Fruit fly (Drosophila melanogaster) whole organism, prepupa: Measurements from ENCODE around the gene gammaCOP.

Experiments
- Blimp-1 ChIP-seq: fragments of 200-800 bp; sonication (Bioruptor generic); optimal IDR thresholded peaks from 3 replicates; lab custom pipeline; 2017; ENCODE audit warnings: missing biosample characterization, missing genetic modification characterization, mild to moderate bottlenecking, moderate library complexity, missing genetic modification reagents
- CG10631 ChIP-seq: fragments of 200-800 bp; sonication (Bioruptor generic); optimal IDR thresholded peaks from 2 replicates; lab custom pipeline; 2016; ENCODE audit warnings: missing biosample characterization, missing genetic modification characterization
- CG10669 ChIP-seq: fragments of 200-800 bp; sonication (Bioruptor generic); optimal IDR thresholded peaks from 3 replicates; lab custom pipeline; 2018; ENCODE audit warnings: missing biosample characterization, mild to moderate bottlenecking, missing genetic modification characterization, moderate library complexity
- CG11294 ChIP-seq: fragments of 200-800 bp; sonication (Bioruptor generic); IDR thresholded peaks from 2 replicates; pipeline ENCODE4 v1.3.6; 2022; ENCODE audit warnings: missing biosample characterization, missing genetic modification characterization
- CG11762 ChIP-seq: fragments of 200-800 bp; sonication (Bioruptor generic); optimal IDR thresholded peaks from 3 replicates; lab custom pipeline; 2016; ENCODE audit warnings: missing biosample characterization, missing genetic modification characterization; ENCODE audit not compliant: insufficient read depth
- CG11902 ChIP-seq: fragments of 200-800 bp; sonication (Bioruptor generic); optimal IDR thresholded peaks from 3 replicates; lab custom pipeline; 2016; ENCODE audit warnings: missing biosample characterization, missing genetic modification characterization
- CG15336 ChIP-seq: fragments of 200-800 bp; sonication (Bioruptor generic); IDR thresholded peaks from 2 replicates; pipeline ENCODE4 v1.3.6; 2022; ENCODE audit warnings: missing biosample characterization, missing genetic modification characterization
- CG1621 ChIP-seq: fragments of 200-800 bp; sonication (Bioruptor generic); optimal IDR thresholded peaks from 3 replicates; lab custom pipeline; 2018; ENCODE audit warnings: missing biosample characterization, mild to moderate bottlenecking, missing genetic modification characterization
- CG16779 ChIP-seq: fragments of 200-800 bp; sonication (Bioruptor generic); optimal IDR thresholded peaks from 3 replicates; lab custom pipeline; 2017; ENCODE audit warnings: missing biosample characterization, mild to moderate bottlenecking, missing genetic modification characterization
- CG31627 ChIP-seq: fragments of 200-800 bp; sonication (Bioruptor generic); optimal IDR thresholded peaks from 3 replicates; lab custom pipeline; 2016; ENCODE audit warnings: missing biosample characterization, missing genetic modification characterization
- CG32006 ChIP-seq: fragments of 200-800 bp; sonication (Bioruptor generic); optimal IDR thresholded peaks from 3 replicates; lab custom pipeline; 2017; ENCODE audit warnings: missing biosample characterization, mild to moderate bottlenecking, missing genetic modification characterization
- CG34406 ChIP-seq: fragments of 200-800 bp; sonication (Bioruptor generic); optimal IDR thresholded peaks from 3 replicates; lab custom pipeline; 2016; ENCODE audit warnings: missing biosample characterization, missing genetic modification characterization
- CG3919 ChIP-seq: fragments of 200-800 bp; sonication (Bioruptor generic); optimal IDR thresholded peaks from 3 replicates; lab custom pipeline; 2016; ENCODE audit warnings: missing biosample characterization, missing genetic modification characterization
- CG6163 ChIP-seq: fragments of 200-800 bp; sonication (Bioruptor generic); IDR thresholded peaks from 3 replicates; pipeline ENCODE4 v1.3.6; 2022; ENCODE audit warnings: missing biosample characterization, missing genetic modification characterization
- CG6792 ChIP-seq: fragments of 200-800 bp; sonication (Bioruptor generic); optimal IDR thresholded peaks from 3 replicates; lab custom pipeline; 2016; ENCODE audit warnings: missing biosample characterization, missing genetic modification characterization
- CG6808 ChIP-seq: fragments of 200-800 bp; sonication (Bioruptor generic); optimal IDR thresholded peaks from 3 replicates; lab custom pipeline; 2017; ENCODE audit warnings: missing biosample characterization, missing genetic modification characterization, mild to moderate bottlenecking, moderate library complexity, missing genetic modification reagents
- CG6854 ChIP-seq: fragments of 200-800 bp; sonication (Bioruptor generic); optimal IDR thresholded peaks from 2 replicates; lab custom pipeline; 2017; ENCODE audit warnings: missing biosample characterization, mild to moderate bottlenecking, missing genetic modification characterization
- CG7368 ChIP-seq: fragments of 200-800 bp; sonication (Bioruptor generic); optimal IDR thresholded peaks from 3 replicates; lab custom pipeline; 2016; ENCODE audit warnings: missing biosample characterization, missing genetic modification characterization
- CG8319 ChIP-seq: fragments of 200-800 bp; sonication (Bioruptor generic); optimal IDR thresholded peaks from 3 replicates; lab custom pipeline; 2016; ENCODE audit warnings: missing biosample characterization, missing genetic modification characterization
- Eip78C ChIP-seq: fragments of 200-800 bp; sonication (Bioruptor generic); peaks from one replicate; lab custom pipeline; 2016; ENCODE audit warnings: missing biosample characterization, missing genetic modification characterization
- Eip93F ChIP-seq: fragments of 200-800 bp; sonication (Bioruptor generic); optimal IDR thresholded peaks from 2 replicates; lab custom pipeline; 2016; ENCODE audit warnings: missing biosample characterization, mild to moderate bottlenecking, missing genetic modification characterization
- Ets96B ChIP-seq: fragments of 200-800 bp; optimal IDR thresholded peaks from 2 replicates; lab custom pipeline; 2019; ENCODE audit warnings: missing biosample characterization, mild to moderate bottlenecking, missing genetic modification characterization, moderate library complexity
- Gug ChIP-seq: fragments of 200-800 bp; sonication (Bioruptor generic); IDR thresholded peaks from 2 replicates; pipeline ENCODE4 v1.3.6; 2022; ENCODE audit warnings: missing biosample characterization, missing genetic modification characterization
- Hr38 ChIP-seq: sonication (Bioruptor generic); optimal IDR thresholded peaks from 2 replicates; lab custom pipeline; 2016; ENCODE audit warnings: missing biosample characterization, missing genetic modification characterization
- Lpt ChIP-seq: fragments of 200-800 bp; sonication (Bioruptor generic); optimal IDR thresholded peaks from 3 replicates; lab custom pipeline; 2016; ENCODE audit warnings: missing biosample characterization, missing genetic modification characterization
- Met ChIP-seq: fragments of 200-800 bp; sonication (Bioruptor generic); optimal IDR thresholded peaks from 3 replicates; lab custom pipeline; 2016; ENCODE audit warnings: missing biosample characterization, missing genetic modification characterization
- Sox102F ChIP-seq: fragments of 200-800 bp; sonication (Bioruptor generic); optimal IDR thresholded peaks from 2 replicates; lab custom pipeline; 2016; ENCODE audit warnings: missing biosample characterization, mild to moderate bottlenecking, missing genetic modification characterization
- Sox14 ChIP-seq: fragments of 200-800 bp; sonication (Bioruptor generic); optimal IDR thresholded peaks from 3 replicates; lab custom pipeline; 2016; ENCODE audit warnings: missing biosample characterization, missing genetic modification characterization
- Sox15 ChIP-seq: fragments of 200-800 bp; sonication (Bioruptor generic); optimal IDR thresholded peaks from 3 replicates; lab custom pipeline; 2016; ENCODE audit warnings: missing biosample characterization, missing genetic modification characterization
- achi ChIP-seq: fragments of 200-800 bp; sonication (Bioruptor generic); optimal IDR thresholded peaks from 3 replicates; lab custom pipeline; 2016; ENCODE audit warnings: missing biosample characterization, missing genetic modification characterization
- eg ChIP-seq: fragments of 200-800 bp; sonication (Bioruptor generic); IDR thresholded peaks from 3 replicates; pipeline ENCODE4 v1.3.6; 2022; ENCODE audit warnings: missing biosample characterization, missing genetic modification characterization
- esn ChIP-seq: fragments of 200-800 bp; sonication (Bioruptor generic); optimal IDR thresholded peaks from 2 replicates; lab custom pipeline; 2016; ENCODE audit warnings: missing biosample characterization, mild to moderate bottlenecking, missing genetic modification characterization, moderate library complexity
- fd85E ChIP-seq: fragments of 200-800 bp; sonication (Bioruptor generic); optimal IDR thresholded peaks from 3 replicates; lab custom pipeline; 2016; ENCODE audit warnings: missing biosample characterization, missing genetic modification characterization
- fkh ChIP-seq: fragments of 200-800 bp; sonication (Bioruptor generic); optimal IDR thresholded peaks from 3 replicates; lab custom pipeline; 2017; ENCODE audit warnings: missing biosample characterization, mild to moderate bottlenecking, missing genetic modification characterization, moderate library complexity
- net ChIP-seq: fragments of 200-800 bp; sonication (Bioruptor generic); optimal IDR thresholded peaks from 3 replicates; lab custom pipeline; 2016; ENCODE audit warnings: missing biosample characterization, missing genetic modification characterization
- pdm3 ChIP-seq: fragments of 200-800 bp; sonication (Bioruptor generic); optimal IDR thresholded peaks from 3 replicates; lab custom pipeline; 2016; ENCODE audit warnings: missing biosample characterization, missing genetic modification characterization
- salr ChIP-seq, 2 experiments: fragments of 200-800 bp; sonication (Bioruptor generic); optimal IDR thresholded peaks; 3 replicates each; lab custom pipeline; 2016 to 2018; ENCODE audit warnings: missing biosample characterization in 2 of 2, missing genetic modification characterization in 2 of 2, mild to moderate bottlenecking in 1 of 2
- ss ChIP-seq, 2 experiments: fragments of 200-800 bp; sonication (Bioruptor generic); optimal IDR thresholded peaks; 2 replicates in 1 of 2; 3 replicates in 1 of 2; lab custom pipeline; 2017 to 2018; ENCODE audit warnings: mild to moderate bottlenecking in 2 of 2, missing biosample characterization in 2 of 2, missing genetic modification characterization in 2 of 2, moderate library complexity in 1 of 2
- svp ChIP-seq: fragments of 200-800 bp; sonication (Bioruptor generic); peaks from one replicate; lab custom pipeline; 2016; ENCODE audit warnings: missing biosample characterization, missing genetic modification characterization
- vri ChIP-seq: fragments of 200-800 bp; sonication (Bioruptor generic); optimal IDR thresholded peaks from 3 replicates; lab custom pipeline; 2016; ENCODE audit warnings: missing biosample characterization, mild to moderate bottlenecking, missing genetic modification characterization

gammaCOP gene

dm6 chr3R:31592256-31592879 is 20.4 kb downstream of the gammaCOP start, which contains the start of gene CG1774 (continued):
- TF ChIP-seq net (no peak), achi (GFP tag; lab: Kevin White, UChicago) (no peak), salr (GFP tag; optimal IDR thresholded peaks at IDR 0.05; lab: Kevin White, UChicago) (no peak), CG6854 (no peak), Sox102F (GFP tag; lab: Kevin White, UChicago) (no peak), Hr38 (GFP tag; lab: Kevin White, UChicago) (no peak), CG6808 (GFP tag; lab: Kevin White, UChicago) (no peak), ss (GFP tag; optimal IDR thresholded peaks at IDR 0.05; lab: Kevin White, UChicago) (no peak)

DNA sequence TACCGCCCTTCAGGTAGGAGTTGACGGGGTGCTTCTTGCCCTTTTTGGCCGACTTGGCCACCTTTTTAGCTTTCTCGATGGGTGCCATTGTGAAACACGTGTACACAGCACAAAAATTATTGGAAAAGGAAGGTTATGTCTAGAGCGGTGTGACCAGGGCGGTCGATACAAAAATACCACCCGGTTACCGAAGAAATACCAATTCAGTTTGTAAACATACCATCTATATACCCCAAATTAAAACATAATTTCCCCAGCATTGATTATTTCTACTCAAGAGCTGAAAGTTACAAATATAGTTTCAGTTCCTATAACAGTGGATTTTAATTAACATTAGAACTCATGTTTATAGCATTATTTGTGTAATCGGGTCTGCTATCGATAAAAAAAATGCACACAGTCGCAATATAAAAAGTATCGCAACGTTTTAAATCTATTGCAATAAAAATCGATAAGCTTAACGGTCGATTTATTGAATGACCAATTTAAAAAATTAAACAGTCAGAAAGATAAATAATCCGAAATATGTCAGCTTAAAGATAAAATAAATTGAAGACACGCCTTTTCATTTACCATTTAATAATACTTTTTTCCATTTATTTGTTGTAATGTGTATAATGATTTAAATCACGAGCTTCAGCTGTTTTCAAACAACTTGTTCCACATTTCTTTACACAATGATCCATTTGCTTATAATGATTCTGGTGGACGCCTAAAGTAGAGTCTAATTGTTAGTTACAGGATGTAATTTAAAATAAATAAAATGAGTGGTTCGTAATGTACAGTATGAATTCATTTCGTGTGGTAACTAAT is 24.3 kb downstream of the gammaCOP start, which contains the start of gene RpL6:
Gene RpL6, minus strand, starts transcription at position 134 of the 813 bp plus-strand sequence.
- no peak for TF ChIP-seq Sox102F (GFP tag; lab: Kevin White, UChicago)
- peak; percentile 83 for TF ChIP-seq svp
- TF ChIP-seq fd85E (GFP tag; lab: Kevin White, UChicago), result no peak
- TF ChIP-seq Eip78C (GFP tag; lab: Kevin White, UChicago), result peak; percentile 63
- TF ChIP-seq CG6808 (GFP tag; lab: Kevin White, UChicago), result peak; percentile 52
- peak; percentile 5 for TF ChIP-seq vri (GFP tag; lab: Kevin White, UChicago)
- peak; percentile 23 for TF ChIP-seq esn (GFP tag; lab: Kevin White, UChicago)
- no peak for TF ChIP-seq CG8319 (GFP tag; lab: Kevin White, UChicago)
- no peak for TF ChIP-seq CG10631
- TF ChIP-seq fkh (GFP tag; lab: Kevin White, UChicago), result peak; percentile 39
- peak; percentile 41 for TF ChIP-seq Sox14 (GFP tag; lab: Kevin White, UChicago)
- no peak for TF ChIP-seq CG6792 (GFP tag; lab: Kevin White, UChicago)
- peak; percentile 59 for TF ChIP-seq CG6854
- no peak for TF ChIP-seq Met (GFP tag; lab: Kevin White, UChicago)

- no peak for TF ChIP-seq fkh (GFP tag; lab: Kevin White, UChicago)
- no peak for TF ChIP-seq CG6163 (GFP tag; lab: Robert Waterston, UW)
- no peak for TF ChIP-seq Lpt (GFP tag; lab: Kevin White, UChicago)
- TF ChIP-seq CG10669, result no peak
- no peak for TF ChIP-seq Gug
- no peak for TF ChIP-seq Ets96B (tag; lab: Kevin White, UChicago)
- no peak for TF ChIP-seq CG15336
Measured at dm6 chr3R:31597736-31598431, 25.9 kb downstream of the gammaCOP start.

dm6 chr3R:31599538-31600313 is 27.8 kb downstream of the gammaCOP start:
- no peak for TF ChIP-seq CG11294 (GFP tag; lab: Robert Waterston, UW)
- TF ChIP-seq fd85E (GFP tag; lab: Kevin White, UChicago), result no peak
- TF ChIP-seq CG6792 (GFP tag; lab: Kevin White, UChicago), result no peak
- no peak for TF ChIP-seq CG1621
- TF ChIP-seq fkh (GFP tag; lab: Kevin White, UChicago), result peak; percentile 16
- TF ChIP-seq Eip93F (GFP tag; lab: Kevin White, UChicago), result no peak
- no peak for TF ChIP-seq Lpt (GFP tag; lab: Kevin White, UChicago)
- TF ChIP-seq CG3919 (GFP tag; lab: Kevin White, UChicago), result no peak
- TF ChIP-seq CG11902 (GFP tag; lab: Kevin White, UChicago), result no peak
- TF ChIP-seq CG34406 (GFP tag; lab: Kevin White, UChicago), result no peak
- peak; percentile 94 for TF ChIP-seq vri (GFP tag; lab: Kevin White, UChicago)
- no peak for TF ChIP-seq CG11762 (GFP tag; lab: Kevin White, UChicago)
- TF ChIP-seq CG6808 (GFP tag; lab: Kevin White, UChicago), result no peak
- no peak for TF ChIP-seq CG16779
- no peak for TF ChIP-seq CG7368 (GFP tag; lab: Kevin White, UChicago)
- no peak for TF ChIP-seq CG32006 (GFP tag; lab: Kevin White, UChicago)
- no peak for TF ChIP-seq CG10669
- no peak for TF ChIP-seq CG31627 (GFP tag; lab: Kevin White, UChicago)
- TF ChIP-seq svp, result peak; percentile 81
- TF ChIP-seq Sox15 (GFP tag; lab: Kevin White, UChicago), result no peak
- TF ChIP-seq eg (GFP tag; lab: Robert Waterston, UW), result no peak
- TF ChIP-seq pdm3, result no peak
- TF ChIP-seq Met (GFP tag; lab: Kevin White, UChicago), result no peak
- no peak for TF ChIP-seq Blimp-1
